Fruit fly (Drosophila melanogaster): ENCODE data around the gene CG17726.
A peak's percentile ranks its signal among the peaks of the same experiment; 100 is the strongest.

The CG17726 gene

DNA sequence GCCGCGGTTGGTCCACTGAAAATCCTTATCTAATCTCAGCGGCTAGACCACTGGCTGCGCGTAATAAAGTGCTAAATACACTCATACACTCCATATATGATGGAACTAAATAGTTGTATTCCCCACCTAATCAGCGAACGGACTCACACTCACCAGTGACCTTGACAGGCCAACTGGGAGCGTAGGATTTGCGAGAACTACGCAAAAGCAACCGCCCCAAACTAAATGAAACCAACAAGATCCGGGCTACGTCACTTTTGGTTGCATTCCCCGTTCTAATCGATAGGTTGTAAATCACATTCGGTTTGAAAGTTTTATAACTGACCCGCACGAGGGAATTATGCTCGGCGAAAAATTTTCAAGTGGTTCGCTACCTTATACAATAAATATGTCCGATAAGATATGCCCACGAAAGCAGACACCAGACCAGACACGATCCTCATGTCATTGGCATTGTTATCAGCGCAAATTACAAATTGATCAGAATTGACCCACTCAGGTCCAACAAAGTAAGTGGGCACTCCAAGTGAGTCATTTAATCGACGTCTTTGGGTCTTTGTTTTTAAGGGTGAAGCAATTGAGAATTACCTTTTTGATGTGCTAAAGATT is 27.2 kb upstream of the CG17726 start (continued):
- TF ChIP-seq gt (GFP tag; IDR thresholded peaks at IDR 0.05) (no peak), luna (GFP tag; optimal IDR thresholded peaks at IDR 0.05) (no peak), CG12942 (GFP tag; optimal IDR thresholded peaks at IDR 0.05) (no peak), ems (GFP tag; optimal IDR thresholded peaks at IDR 0.05) (no peak), CG15269 (tag; optimal IDR thresholded peaks at IDR 0.05) (no peak), CG9727 (GFP tag; optimal IDR thresholded peaks at IDR 0.05) (no peak), tll (GFP tag; optimal IDR thresholded peaks at IDR 0.05) (no peak), Stat92E (GFP tag; optimal IDR thresholded peaks at IDR 0.05) (no peak), HLH3B (GFP tag; IDR thresholded peaks at IDR 0.05) (no peak), Pdp1 (GFP tag; optimal IDR thresholded peaks at IDR 0.05) (peak in 1 of 2 experiments; percentile 84), Atf-2 (GFP tag; optimal IDR thresholded peaks at IDR 0.05) (no peak), CG4424 (GFP tag; optimal IDR thresholded peaks at IDR 0.05) (no peak), CG11560 (tag; IDR thresholded peaks at IDR 0.05) (no peak), gsb (GFP tag; IDR thresholded peaks at IDR 0.05) (no peak), her (GFP tag; optimal IDR thresholded peaks at IDR 0.05) (no peak), CG10321 (GFP tag; IDR thresholded peaks at IDR 0.05) (no peak), CG3163 (GFP tag; optimal IDR thresholded peaks at IDR 0.05) (no peak), CG1233 (GFP tag; optimal IDR thresholded peaks at IDR 0.05) (no peak), gem (tag; optimal IDR thresholded peaks at IDR 0.05) (peak; percentile 41), Usf (GFP tag; optimal IDR thresholded peaks at IDR 0.05) (no peak), lab (GFP tag; optimal IDR thresholded peaks at IDR 0.05) (no peak), Myb (GFP tag; optimal IDR thresholded peaks at IDR 0.05) (no peak), Fer1 (GFP tag; optimal IDR thresholded peaks at IDR 0.05) (no peak), gce (GFP tag; IDR thresholded peaks at IDR 0.05) (no peak), CG34224 (GFP tag; IDR thresholded peaks at IDR 0.05; ENCODE audit: partially characterized antibody) (no peak), fu2 (GFP tag; optimal IDR thresholded peaks at IDR 0.05) (no peak), pum (GFP tag; optimal IDR thresholded peaks at IDR 0.05) (no peak), insv (GFP tag; optimal IDR thresholded peaks at IDR 0.05) (no peak), dimm (GFP tag; IDR thresholded peaks at IDR 0.05) (no peak), ERR (GFP tag; optimal IDR thresholded peaks at IDR 0.05) (no peak), CG7928 (GFP tag; optimal IDR thresholded peaks at IDR 0.05) (no peak), crp (GFP tag; optimal IDR thresholded peaks at IDR 0.05) (no peak), Max (GFP tag; optimal IDR thresholded peaks at IDR 0.05) (no peak), Dfd (GFP tag; optimal IDR thresholded peaks at IDR 0.05) (no peak), CG17186 (GFP tag; optimal IDR thresholded peaks at IDR 0.05) (no peak), Optix (GFP tag; IDR thresholded peaks at IDR 0.05) (no peak), nom (GFP tag; optimal IDR thresholded peaks at IDR 0.05) (no peak), Asciz (GFP tag; optimal IDR thresholded peaks at IDR 0.05) (no peak), p53 (GFP tag; optimal IDR thresholded peaks at IDR 0.05) (no peak), sisA (GFP tag; IDR thresholded peaks at IDR 0.05) (no peak), Ets65A (GFP tag) (peak; percentile 25), CG16815 (GFP tag; optimal IDR thresholded peaks at IDR 0.05) (no peak), zfh1 (GFP tag; IDR thresholded peaks at IDR 0.05) (no peak), CG7357 (GFP tag; IDR thresholded peaks at IDR 0.05) (no peak), CG11247 (GFP tag; IDR thresholded peaks at IDR 0.05) (0 out of 2 replicates have a peak, but pooled peaks have one; percentile 29), caup (GFP tag; optimal IDR thresholded peaks at IDR 0.05; ENCODE audit: severe bottlenecking) (no peak), Six4 (GFP tag; optimal IDR thresholded peaks at IDR 0.05) (no peak), CG3726 (GFP tag; IDR thresholded peaks at IDR 0.05) (no peak), CG9609 (GFP tag; optimal IDR thresholded peaks at IDR 0.05) (no peak), dmrt99B (tag; optimal IDR thresholded peaks at IDR 0.05) (no peak), maf-S (GFP tag; optimal IDR thresholded peaks at IDR 0.05) (no peak)

All from whole organism, embryonic.